Worm (Caenorhabditis elegans): Measurements from ENCODE around the gene F49F1.18.

ce11 chrIV:4096940-4097339 lies 43.2 kb downstream of the F49F1.18 start:
- TF ChIP-seq elt-3 (tag; optimal IDR thresholded peaks at IDR 0.05) (no peak), ceh-39 (tag; optimal IDR thresholded peaks at IDR 0.05) (no peak), nhr-76 (tag; optimal IDR thresholded peaks at IDR 0.05) (no peak), ces-1 (GFP tag; optimal IDR thresholded peaks at IDR 0.05) (no peak), M03D4.4 (tag; optimal IDR thresholded peaks at IDR 0.05) (no peak), sem-2 (GFP tag; optimal IDR thresholded peaks at IDR 0.05) (no peak), ceh-43 (GFP tag; optimal IDR thresholded peaks at IDR 0.05) (no peak), nhr-28 (tag; optimal IDR thresholded peaks at IDR 0.05) (no peak)

All from whole organism, mixed stage, embryonic.